Fruit fly (Drosophila melanogaster) whole organism, embryonic: Measurements from ENCODE around the gene CG5080.
A peak's percentile ranks its signal among the peaks of the same experiment; 100 is the strongest.

ENCODE experiments used
- Atf-2 ChIP-seq: fragments of 200-800 bp; sonication (Bioruptor generic); optimal IDR thresholded peaks from 2 replicates; lab custom pipeline; 2016; ENCODE audit warnings: missing biosample characterization, missing genetic modification characterization
- Atf6 ChIP-seq: fragments of 200-800 bp; sonication (Bioruptor generic); IDR thresholded peaks from 2 replicates; pipeline ENCODE4 v1.3.6; 2022; ENCODE audit warnings: missing biosample characterization, missing genetic modification characterization
- CG10321 ChIP-seq: fragments of 200-800 bp; sonication (Bioruptor generic); IDR thresholded peaks from 2 replicates; pipeline ENCODE4 v1.3.6; 2022; ENCODE audit warnings: missing biosample characterization, missing genetic modification characterization
- CG10366 ChIP-seq: fragments of 200-800 bp; sonication (Bioruptor generic); IDR thresholded peaks from 2 replicates; pipeline ENCODE4 v1.3.6; 2022; ENCODE audit warnings: missing biosample characterization, missing genetic modification characterization
- CG11695 ChIP-seq: fragments of 200-800 bp; sonication (Bioruptor generic); IDR thresholded peaks from 3 replicates; pipeline ENCODE4 v1.3.6; 2022; ENCODE audit warnings: missing biosample characterization, missing genetic modification characterization
- CG11723 ChIP-seq: fragments of 200-800 bp; sonication (Bioruptor generic); optimal IDR thresholded peaks from 2 replicates; lab custom pipeline; 2017; ENCODE audit warnings: missing biosample characterization, mild to moderate bottlenecking, missing genetic modification characterization
- CG12236 ChIP-seq: fragments of 200-800 bp; sonication (Bioruptor generic); optimal IDR thresholded peaks from 2 replicates; lab custom pipeline; 2016; ENCODE audit warnings: missing biosample characterization, missing genetic modification characterization
- CG12744 ChIP-seq: fragments of 200-800 bp; sonication (Bioruptor generic); optimal IDR thresholded peaks from 2 replicates; lab custom pipeline; 2016; ENCODE audit warnings: missing biosample characterization, missing genetic modification characterization
- CG13894 ChIP-seq: fragments of 200-800 bp; sonication (Bioruptor generic); optimal IDR thresholded peaks from 3 replicates; lab custom pipeline; 2018; ENCODE audit warnings: missing biosample characterization, mild to moderate bottlenecking, missing genetic modification characterization, moderate library complexity
- CG14710 ChIP-seq: fragments of 200-800 bp; sonication (Bioruptor generic); optimal IDR thresholded peaks from 3 replicates; lab custom pipeline; 2019; ENCODE audit warnings: missing biosample characterization, mild to moderate bottlenecking, missing genetic modification characterization, moderate library complexity
- CG15601 ChIP-seq: fragments of 200-800 bp; sonication (Bioruptor generic); optimal IDR thresholded peaks from 3 replicates; lab custom pipeline; 2019; ENCODE audit warnings: missing biosample characterization, mild to moderate bottlenecking, missing genetic modification characterization, moderate library complexity
- CG16813 ChIP-seq: fragments of 200-800 bp; sonication (Bioruptor generic); IDR thresholded peaks from 3 replicates; pipeline ENCODE4 v1.3.6; 2022; ENCODE audit warnings: missing biosample characterization, missing genetic modification characterization; ENCODE audit not compliant: partially characterized antibody
- CG18262 ChIP-seq: fragments of 200-800 bp; optimal IDR thresholded peaks from 3 replicates; lab custom pipeline; 2019; ENCODE audit warnings: missing biosample characterization, mild to moderate bottlenecking, missing genetic modification characterization, moderate library complexity
- CG18599 ChIP-seq: fragments of 200-800 bp; sonication (Bioruptor generic); optimal IDR thresholded peaks from 3 replicates; lab custom pipeline; 2017; ENCODE audit warnings: missing biosample characterization, missing genetic modification characterization, mild to moderate bottlenecking, moderate library complexity, missing genetic modification reagents
- CG2678 ChIP-seq: fragments of 200-800 bp; sonication (Bioruptor generic); optimal IDR thresholded peaks from 3 replicates; lab custom pipeline; 2019; ENCODE audit warnings: missing biosample characterization, mild to moderate bottlenecking, missing genetic modification characterization, moderate library complexity
- CG30403 ChIP-seq: fragments of 200-800 bp; sonication (Bioruptor generic); optimal IDR thresholded peaks from 3 replicates; lab custom pipeline; 2016; ENCODE audit warnings: missing biosample characterization, missing genetic modification characterization
- CG3726 ChIP-seq: fragments of 200-800 bp; sonication (Bioruptor generic); IDR thresholded peaks from 3 replicates; pipeline ENCODE4, ENCODE4 v1.3.6; 2022; ENCODE audit warnings: missing biosample characterization, missing genetic modification characterization
- CG3838 ChIP-seq: fragments of 200-800 bp; sonication (Bioruptor generic); optimal IDR thresholded peaks from 3 replicates; lab custom pipeline; 2016; ENCODE audit warnings: missing biosample characterization, missing genetic modification characterization
- CG4730 ChIP-seq: fragments of 200-800 bp; sonication (Bioruptor generic); IDR thresholded peaks from 2 replicates; pipeline ENCODE4 v1.3.6; 2022; ENCODE audit warnings: missing biosample characterization, missing genetic modification characterization
- CG5245 ChIP-seq: fragments of 200-800 bp; sonication (Bioruptor generic); optimal IDR thresholded peaks from 3 replicates; lab custom pipeline; 2016; ENCODE audit warnings: missing biosample characterization, missing genetic modification characterization
- CG7839 ChIP-seq: fragments of 200-800 bp; sonication (Bioruptor generic); optimal IDR thresholded peaks from 3 replicates; lab custom pipeline; 2018; ENCODE audit warnings: missing biosample characterization, mild to moderate bottlenecking, missing genetic modification characterization, moderate library complexity
- CG9727 ChIP-seq: fragments of 200-800 bp; sonication (Bioruptor generic); optimal IDR thresholded peaks from 3 replicates; lab custom pipeline; 2017; ENCODE audit warnings: missing biosample characterization, mild to moderate bottlenecking, missing genetic modification characterization
- Deaf1 ChIP-seq: fragments of 200-800 bp; optimal IDR thresholded peaks from 3 replicates; lab custom pipeline; 2019; ENCODE audit warnings: missing biosample characterization, mild to moderate bottlenecking, missing genetic modification characterization, moderate library complexity
- Dip3 ChIP-seq: fragments of 200-800 bp; sonication (Bioruptor generic); optimal IDR thresholded peaks from 3 replicates; lab custom pipeline; 2016; ENCODE audit warnings: missing biosample characterization, missing genetic modification characterization
- Fer2 ChIP-seq: fragments of 200-800 bp; sonication (Bioruptor generic); optimal IDR thresholded peaks from 2 replicates; lab custom pipeline; 2018; ENCODE audit warnings: missing biosample characterization, mild to moderate bottlenecking, missing genetic modification characterization, moderate library complexity
- Hr39 ChIP-seq: fragments of >200 bp; optimal IDR thresholded peaks from 2 replicates; lab custom pipeline; 2017
- Hr78 ChIP-seq, 2 experiments: fragments of 200-800 bp in 1 of 2; fragments of >200 bp in 1 of 2; sonication (Bioruptor generic) in 1 of 2; optimal IDR thresholded peaks; 2 replicates each; lab custom pipeline; 2017 to 2019; ENCODE audit warnings: missing biosample characterization in 2 of 2, missing genetic modification characterization in 2 of 2, mild to moderate bottlenecking in 1 of 2, moderate library complexity in 1 of 2
- Myb ChIP-seq: fragments of 200-800 bp; sonication (Bioruptor generic); optimal IDR thresholded peaks from 2 replicates; lab custom pipeline; 2016; ENCODE audit warnings: missing biosample characterization, missing genetic modification characterization
- Optix ChIP-seq: fragments of 200-800 bp; sonication (Bioruptor generic); IDR thresholded peaks from 3 replicates; pipeline ENCODE4 v1.3.6; 2022; ENCODE audit warnings: missing biosample characterization, missing genetic modification characterization
- PHDP ChIP-seq: fragments of 200-800 bp; sonication (Bioruptor generic); optimal IDR thresholded peaks from 3 replicates; lab custom pipeline; 2018; ENCODE audit warnings: missing biosample characterization, mild to moderate bottlenecking, missing genetic modification characterization, moderate library complexity
- Pdp1 ChIP-seq, 2 experiments: fragments of 200-800 bp; sonication (Bioruptor generic); optimal IDR thresholded peaks; 3 replicates each; lab custom pipeline; 2016; ENCODE audit warnings: missing biosample characterization in 2 of 2, missing genetic modification characterization in 2 of 2, mild to moderate bottlenecking in 1 of 2, moderate library complexity in 1 of 2
- Rx ChIP-seq: fragments of 200-800 bp; sonication (Bioruptor generic); IDR thresholded peaks from 2 replicates; pipeline ENCODE4 v1.3.6; 2022; ENCODE audit warnings: missing biosample characterization, missing genetic modification characterization
- Scr ChIP-seq: fragments of 200-800 bp; sonication (Bioruptor generic); IDR thresholded peaks from 2 replicates; pipeline ENCODE4 v1.3.6; 2022; ENCODE audit warnings: missing biosample characterization, missing genetic modification characterization; ENCODE audit not compliant: partially characterized antibody
- ab ChIP-seq: fragments of 200-800 bp; sonication (Bioruptor generic); optimal IDR thresholded peaks from 2 replicates; lab custom pipeline; 2016; ENCODE audit warnings: missing biosample characterization, missing genetic modification characterization
- al ChIP-seq: fragments of 200-800 bp; sonication (Bioruptor generic); IDR thresholded peaks from 2 replicates; pipeline ENCODE4 v1.3.6; 2022; ENCODE audit warnings: missing biosample characterization, missing genetic modification characterization
- aop ChIP-seq: fragments of 200-800 bp; sonication (Bioruptor generic); IDR thresholded peaks from 2 replicates; pipeline ENCODE4 v1.3.6; 2022; ENCODE audit warnings: missing biosample characterization, missing genetic modification characterization
- btn ChIP-seq: fragments of 200-800 bp; sonication (Bioruptor generic); optimal IDR thresholded peaks from 2 replicates; lab custom pipeline; 2016; ENCODE audit warnings: missing biosample characterization, missing genetic modification characterization
- en ChIP-seq: fragments of 200-800 bp; sonication (Bioruptor generic); optimal IDR thresholded peaks from 2 replicates; lab custom pipeline; 2016; ENCODE audit warnings: missing biosample characterization, missing genetic modification characterization
- fd64A ChIP-seq: fragments of 200-800 bp; sonication (Bioruptor generic); optimal IDR thresholded peaks from 3 replicates; lab custom pipeline; 2018; ENCODE audit warnings: missing biosample characterization, mild to moderate bottlenecking, missing genetic modification characterization
- gfzf ChIP-seq: fragments of 200-800 bp; sonication (Bioruptor generic); optimal IDR thresholded peaks from 2 replicates; lab custom pipeline; 2016; ENCODE audit warnings: missing biosample characterization, mild to moderate bottlenecking, missing genetic modification characterization, moderate library complexity
- hbn ChIP-seq: fragments of 200-800 bp; sonication (Bioruptor generic); IDR thresholded peaks from 2 replicates; pipeline ENCODE4 v1.3.6; 2022; ENCODE audit warnings: missing biosample characterization, missing genetic modification characterization; ENCODE audit not compliant: partially characterized antibody
- kay ChIP-seq: fragments of 200-800 bp; sonication (Bioruptor generic); optimal IDR thresholded peaks from 2 replicates; lab custom pipeline; 2016; ENCODE audit warnings: missing biosample characterization, missing genetic modification characterization
- klu ChIP-seq: fragments of 200-800 bp; sonication (Bioruptor generic); IDR thresholded peaks from 2 replicates; pipeline ENCODE4 v1.3.6; 2022; ENCODE audit warnings: missing biosample characterization, missing genetic modification characterization
- kni ChIP-seq: fragments of 200-800 bp; sonication (Bioruptor generic); optimal IDR thresholded peaks from 3 replicates; lab custom pipeline; 2017; ENCODE audit warnings: mild to moderate bottlenecking, missing biosample characterization, missing genetic modification reagents, missing genetic modification characterization
- prd ChIP-seq, 3 experiments: fragments of >200 bp in 2 of 3; fragments of 200-800 bp in 1 of 3; sonication (Bioruptor generic) in 1 of 3; optimal IDR thresholded peaks in 2 of 3; IDR thresholded peaks in 1 of 3; 2 replicates in 2 of 3; 3 replicates in 1 of 3; pipeline versions ENCODE4 v1.3.6 to Lab custom; 2017 to 2022; ENCODE audit warnings: missing biosample characterization in 1 of 3, missing genetic modification characterization in 1 of 3
- sd ChIP-seq: fragments of 200-800 bp; sonication (Bioruptor generic); optimal IDR thresholded peaks from 3 replicates; lab custom pipeline; 2018; ENCODE audit warnings: missing biosample characterization, mild to moderate bottlenecking, missing genetic modification characterization, moderate library complexity
- tap ChIP-seq: fragments of 200-800 bp; optimal IDR thresholded peaks from 3 replicates; lab custom pipeline; 2019; ENCODE audit warnings: missing biosample characterization, mild to moderate bottlenecking, missing genetic modification characterization, moderate library complexity
- tio ChIP-seq: fragments of 200-800 bp; sonication (Bioruptor generic); optimal IDR thresholded peaks from 2 replicates; lab custom pipeline; 2017; ENCODE audit warnings: missing biosample characterization, missing genetic modification characterization, inconsistent platforms
- vnd ChIP-seq: fragments of 200-800 bp; sonication (Bioruptor generic); IDR thresholded peaks from 3 replicates; pipeline ENCODE4 v1.3.6; 2022; ENCODE audit warnings: missing biosample characterization, missing genetic modification characterization; ENCODE audit not compliant: partially characterized antibody
- wdn ChIP-seq: fragments of 200-800 bp; sonication (Bioruptor generic); IDR thresholded peaks from 2 replicates; pipeline ENCODE4 v1.3.6; 2022; ENCODE audit warnings: missing biosample characterization, missing genetic modification characterization

Gene CG5080

DNA sequence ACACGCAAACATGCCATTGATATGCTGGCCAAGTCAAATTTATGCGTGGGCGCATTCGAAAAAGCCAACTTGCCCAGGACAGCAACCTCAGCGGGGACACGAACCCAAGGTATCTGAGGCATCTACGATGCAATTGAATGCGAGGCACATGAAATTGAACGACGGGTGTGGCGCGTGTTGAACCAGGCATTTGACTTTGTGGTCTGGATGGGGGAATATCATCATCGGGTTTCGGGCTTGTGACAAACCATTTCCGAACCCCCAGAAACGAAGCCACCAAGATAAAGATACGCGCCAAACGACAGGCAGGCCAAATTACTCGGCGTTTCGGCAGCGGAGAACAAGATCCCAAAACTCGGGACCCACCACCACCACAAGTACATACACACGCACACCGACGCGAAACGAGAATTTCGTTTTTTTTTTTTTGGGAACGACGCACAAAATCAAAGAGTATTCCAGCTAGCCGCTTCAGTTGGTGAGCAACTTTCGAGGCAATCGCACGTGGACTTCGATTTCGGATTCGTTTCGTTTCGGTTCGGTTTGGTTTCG lies 20.9 kb downstream of the CG5080 start, which contains the start of gene MFS3 (continued):
- TF ChIP-seq gfzf (GFP tag; lab: Kevin White, UChicago): peak; percentile 56
- no peak for TF ChIP-seq CG18262 (tag; lab: Kevin White, UChicago)
- TF ChIP-seq tio (GFP tag; lab: Kevin White, UChicago): no peak
- no peak for TF ChIP-seq CG5245 (GFP tag; lab: Kevin White, UChicago)
- no peak for TF ChIP-seq Hr39 (lab: Kevin White, UChicago)
- no peak for TF ChIP-seq Rx (GFP tag; lab: Robert Waterston, UW)
- no peak for TF ChIP-seq hbn (GFP tag; lab: Robert Waterston, UW)
- TF ChIP-seq CG4730 (GFP tag; lab: Robert Waterston, UW): no peak
- TF ChIP-seq Hr78 (GFP tag; optimal IDR thresholded peaks at IDR 0.05; lab: Kevin White, UChicago): no peak
- no peak for TF ChIP-seq vnd (GFP tag; lab: Robert Waterston, UW)
- peak; percentile 100 for TF ChIP-seq CG15601 (tag; lab: Kevin White, UChicago)
- TF ChIP-seq Scr: no peak
- no peak for TF ChIP-seq aop
- no peak for TF ChIP-seq Fer2 (tag; lab: Kevin White, UChicago)
- TF ChIP-seq tap: peak; percentile 11
- TF ChIP-seq CG11723 (GFP tag; lab: Kevin White, UChicago): no peak
- TF ChIP-seq PHDP: peak; percentile 20
- TF ChIP-seq btn (GFP tag; lab: Kevin White, UChicago): no peak
- no peak for TF ChIP-seq CG11695 (GFP tag; lab: Robert Waterston, UW)
- TF ChIP-seq klu: no peak
- TF ChIP-seq CG9727 (GFP tag; lab: Kevin White, UChicago): no peak
- TF ChIP-seq en (GFP tag; lab: Kevin White, UChicago): no peak
- peak; percentile 81 for TF ChIP-seq CG13894 (tag; lab: Kevin White, UChicago)
- no peak for TF ChIP-seq ab
- no peak for TF ChIP-seq CG7839 (tag; lab: Kevin White, UChicago)
- no peak for TF ChIP-seq CG10366 (GFP tag; lab: Robert Waterston, UW)
- no peak for TF ChIP-seq CG16813
- TF ChIP-seq CG30403 (GFP tag; lab: Kevin White, UChicago): peak; percentile 14
- peak; percentile 25 for TF ChIP-seq CG2678 (tag; lab: Kevin White, UChicago)
- peak; percentile 36 for TF ChIP-seq Myb (GFP tag; lab: Kevin White, UChicago)
- peak; percentile 46 for TF ChIP-seq CG18599 (GFP tag; lab: Kevin White, UChicago)
- no peak for TF ChIP-seq prd (optimal IDR thresholded peaks at IDR 0.05; lab: Kevin White, UChicago)
- TF ChIP-seq prd (GFP tag; IDR thresholded peaks at IDR 0.05; lab: Robert Waterston, UW): no peak
- peak; percentile 74 for TF ChIP-seq sd (tag; lab: Kevin White, UChicago)
- TF ChIP-seq Deaf1 (tag; lab: Kevin White, UChicago): peak; percentile 98
- peak; percentile 0 for TF ChIP-seq Dip3
- TF ChIP-seq al (GFP tag; lab: Robert Waterston, UW): no peak
- no peak for TF ChIP-seq CG3726 (GFP tag; lab: Robert Waterston, UW)
- no peak for TF ChIP-seq CG14710 (tag; lab: Kevin White, UChicago)
- no peak for TF ChIP-seq kay
- TF ChIP-seq Atf6 (GFP tag; lab: Robert Waterston, UW): no peak
- no peak for TF ChIP-seq CG12744 (GFP tag; lab: Kevin White, UChicago)
- TF ChIP-seq Atf-2 (GFP tag; lab: Kevin White, UChicago): no peak
- no peak for TF ChIP-seq wdn
- TF ChIP-seq Pdp1 (GFP tag; optimal IDR thresholded peaks at IDR 0.05; lab: Kevin White, UChicago): peak in 1 of 2 experiments; percentile 28
- no peak for TF ChIP-seq CG12236 (GFP tag; lab: Kevin White, UChicago)
- TF ChIP-seq CG10321 (GFP tag; lab: Robert Waterston, UW): no peak
- no peak for TF ChIP-seq CG3838 (GFP tag; lab: Kevin White, UChicago)
- TF ChIP-seq kni (GFP tag; lab: Kevin White, UChicago): peak; percentile 80
- no peak for TF ChIP-seq fd64A (GFP tag; lab: Kevin White, UChicago)
- TF ChIP-seq Optix (GFP tag; lab: Robert Waterston, UW): no peak
